Worm (Caenorhabditis elegans) whole organism, L3 larva: ENCODE measurements around the gene hen-1.

ENCODE experiments used
- ZK546.5 ChIP-seq: sonication (generic microtip); optimal IDR thresholded peaks from 2 replicates; lab custom pipeline; 2017; ENCODE audit warnings: missing biosample characterization, missing genetic modification characterization
- aly-2 ChIP-seq: fragments of 150-350 bp; optimal IDR thresholded peaks from 2 replicates; lab custom pipeline; 2014; ENCODE audit warnings: missing biosample characterization, missing genetic modification characterization
- ama-1 ChIP-seq: fragments of 150-350 bp; optimal IDR thresholded peaks from 2 replicates; lab custom pipeline; 2018
- ceh-28 ChIP-seq: fragments of 150-350 bp; optimal IDR thresholded peaks from 2 replicates; lab custom pipeline; 2014; ENCODE audit warnings: missing biosample characterization, missing genetic modification reagents, missing genetic modification characterization
- ceh-82 ChIP-seq: fragments of 150-350 bp; optimal IDR thresholded peaks from 2 replicates; lab custom pipeline; 2014; ENCODE audit warnings: missing biosample characterization, missing genetic modification characterization
- ceh-9 ChIP-seq: sonication (generic microtip); optimal IDR thresholded peaks from 2 replicates; lab custom pipeline; 2018; ENCODE audit warnings: missing biosample characterization, missing genetic modification characterization
- daf-12 ChIP-seq: fragments of 150-350 bp; optimal IDR thresholded peaks from 2 replicates; lab custom pipeline; 2014; ENCODE audit warnings: missing biosample characterization, missing genetic modification reagents, missing genetic modification characterization
- egl-27 ChIP-seq: sonication (generic microtip); optimal IDR thresholded peaks from 4 replicates; lab custom pipeline; 2017; ENCODE audit warnings: missing biosample characterization, missing genetic modification reagents, missing genetic modification characterization
- elt-1 ChIP-seq: fragments of 150-350 bp; optimal IDR thresholded peaks from 2 replicates; lab custom pipeline; 2014; ENCODE audit warnings: missing biosample characterization, missing genetic modification characterization
- elt-2 ChIP-seq: sonication (generic microtip); optimal IDR thresholded peaks from 2 replicates; lab custom pipeline; 2016; ENCODE audit warnings: missing genetic modification reagents, mild to moderate bottlenecking, missing genetic modification characterization, missing compliant biosample characterization
- elt-3 ChIP-seq, 3 experiments: fragments of 150-350 bp in 1 of 3; sonication (generic microtip) in 2 of 3; optimal IDR thresholded peaks; 2 replicates in 2 of 3; 4 replicates in 1 of 3; lab custom pipeline; 2014 to 2017; ENCODE audit warnings: missing biosample characterization in 3 of 3, missing genetic modification characterization in 3 of 3
- eor-1 ChIP-seq, 2 experiments: fragments of 150-350 bp; optimal IDR thresholded peaks; 2 replicates each; lab custom pipeline; 2014 to 2018; ENCODE audit warnings: missing biosample characterization in 2 of 2, missing genetic modification characterization in 2 of 2
- fkh-2 ChIP-seq: fragments of 150-350 bp; optimal IDR thresholded peaks from 2 replicates; lab custom pipeline; 2014; ENCODE audit warnings: missing biosample characterization, missing genetic modification reagents, missing genetic modification characterization
- lin-15B ChIP-seq: fragments of 150-350 bp; optimal IDR thresholded peaks from 2 replicates; lab custom pipeline; 2014; ENCODE audit warnings: missing biosample characterization, missing genetic modification characterization
- lin-39 ChIP-seq: fragments of 150-350 bp; optimal IDR thresholded peaks from 2 replicates; lab custom pipeline; 2018; ENCODE audit warnings: missing biosample characterization, missing genetic modification reagents, missing genetic modification characterization
- mdl-1 ChIP-seq: fragments of 150-350 bp; optimal IDR thresholded peaks from 2 replicates; lab custom pipeline; 2014; ENCODE audit warnings: missing biosample characterization, missing genetic modification characterization
- mml-1 ChIP-seq: fragments of 150-350 bp; sonication (generic microtip); optimal IDR thresholded peaks from 3 replicates; lab custom pipeline; 2014; ENCODE audit warnings: missing biosample characterization, missing genetic modification characterization
- nfya-1 ChIP-seq: sonication (generic microtip); optimal IDR thresholded peaks from 2 replicates; lab custom pipeline; 2017; ENCODE audit warnings: missing genetic modification characterization, mild to moderate bottlenecking, missing compliant biosample characterization, antibody characterized with exemption, moderate library complexity; ENCODE audit not compliant: insufficient read depth
- nhr-11 ChIP-seq: fragments of 150-350 bp; optimal IDR thresholded peaks from 2 replicates; lab custom pipeline; 2014; ENCODE audit warnings: missing biosample characterization, missing genetic modification characterization
- nhr-12 ChIP-seq: fragments of 150-350 bp; optimal IDR thresholded peaks from 2 replicates; lab custom pipeline; 2014; ENCODE audit warnings: missing biosample characterization, missing genetic modification characterization
- nhr-23 ChIP-seq: fragments of 150-350 bp; optimal IDR thresholded peaks from 2 replicates; lab custom pipeline; 2014; ENCODE audit warnings: missing biosample characterization, missing genetic modification reagents, missing genetic modification characterization
- nhr-237 ChIP-seq: fragments of 150-350 bp; optimal IDR thresholded peaks from 2 replicates; lab custom pipeline; 2014; ENCODE audit warnings: missing biosample characterization, missing genetic modification characterization
- nhr-25 ChIP-seq: sonication (generic microtip); optimal IDR thresholded peaks from 2 replicates; lab custom pipeline; 2017; ENCODE audit warnings: missing biosample characterization, missing genetic modification characterization
- nhr-28 ChIP-seq: fragments of 150-350 bp; optimal IDR thresholded peaks from 2 replicates; lab custom pipeline; 2014; ENCODE audit warnings: missing biosample characterization, missing genetic modification characterization
- nhr-43 ChIP-seq: sonication (generic microtip); optimal IDR thresholded peaks from 2 replicates; lab custom pipeline; 2016; ENCODE audit warnings: mild to moderate bottlenecking, missing genetic modification characterization, missing compliant biosample characterization; ENCODE audit not compliant: poor library complexity, severe bottlenecking
- nhr-67 ChIP-seq: fragments of 150-350 bp; optimal IDR thresholded peaks from 2 replicates; lab custom pipeline; 2014; ENCODE audit warnings: missing biosample characterization, missing genetic modification characterization
- nhr-76 ChIP-seq: fragments of 150-350 bp; sonication (generic microtip); optimal IDR thresholded peaks from 5 replicates; lab custom pipeline; 2014; ENCODE audit warnings: missing biosample characterization, missing genetic modification characterization
- nhr-77 ChIP-seq: fragments of 150-350 bp; optimal IDR thresholded peaks from 2 replicates; lab custom pipeline; 2014; ENCODE audit warnings: missing biosample characterization, missing genetic modification characterization
- pha-4 ChIP-seq: fragments of 150-350 bp; optimal IDR thresholded peaks from 2 replicates; lab custom pipeline; 2014; ENCODE audit warnings: missing biosample characterization, missing genetic modification reagents, missing genetic modification characterization
- pqm-1 ChIP-seq: fragments of 150-350 bp; optimal IDR thresholded peaks from 2 replicates; lab custom pipeline; 2017; ENCODE audit warnings: missing biosample characterization, missing genetic modification characterization, inconsistent platforms
- sea-2 ChIP-seq: fragments of 150-350 bp; sonication (generic microtip); optimal IDR thresholded peaks from 4 replicates; lab custom pipeline; 2014; ENCODE audit warnings: missing biosample characterization, missing genetic modification reagents, missing genetic modification characterization
- tbx-2 ChIP-seq: sonication (generic microtip); optimal IDR thresholded peaks from 2 replicates; lab custom pipeline; 2016; ENCODE audit warnings: mild to moderate bottlenecking, missing genetic modification characterization, missing compliant biosample characterization
- unc-39 ChIP-seq: sonication (generic microtip); optimal IDR thresholded peaks from 4 replicates; lab custom pipeline; 2017; ENCODE audit warnings: missing biosample characterization, missing genetic modification characterization
- unc-62 ChIP-seq: fragments of 150-350 bp; sonication (generic microtip); optimal IDR thresholded peaks from 4 replicates; lab custom pipeline; 2014; ENCODE audit warnings: missing biosample characterization, missing genetic modification reagents, missing genetic modification characterization
- zag-1 ChIP-seq: fragments of 150-350 bp; optimal IDR thresholded peaks from 2 replicates; lab custom pipeline; 2014; ENCODE audit warnings: missing biosample characterization, missing genetic modification characterization
- ztf-11 ChIP-seq: fragments of 150-350 bp; optimal IDR thresholded peaks from 2 replicates; lab custom pipeline; 2014; ENCODE audit warnings: missing biosample characterization, missing genetic modification characterization
- ztf-4 ChIP-seq: fragments of 150-350 bp; optimal IDR thresholded peaks from 2 replicates; lab custom pipeline; 2014; ENCODE audit warnings: missing biosample characterization, missing genetic modification characterization

The hen-1 gene

DNA sequence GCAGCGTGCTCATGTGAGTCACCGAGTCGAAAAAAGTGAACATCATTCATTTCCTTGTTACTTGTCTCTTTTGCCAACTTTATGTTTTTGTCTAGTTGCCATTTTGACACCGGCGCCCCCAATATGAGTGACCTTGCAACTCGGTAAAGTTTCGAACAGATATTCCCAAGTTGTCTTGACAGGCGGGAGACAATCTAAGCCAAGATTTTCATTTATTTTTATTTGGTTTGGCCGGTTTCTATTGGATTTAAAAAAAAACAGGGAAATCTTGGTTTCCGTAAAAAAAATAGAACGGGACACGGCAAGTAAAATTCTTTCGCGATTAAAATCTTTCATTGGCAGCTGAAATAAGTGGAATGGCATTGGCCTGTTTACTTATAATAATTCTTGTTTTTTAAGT, 14.4 kb upstream of the hen-1 start:
- TF ChIP-seq mml-1 (tag; lab: Kevin White, UChicago) (no peak), ceh-9 (tag; lab: Kevin White, UChicago) (no peak), nhr-67 (tag; lab: Kevin White, UChicago) (no peak), tbx-2 (tag; lab: Kevin White, UChicago) (no peak), nhr-77 (no peak), elt-3 (tag; optimal IDR thresholded peaks at IDR 0.05; lab: Kevin White, UChicago) (no peak), unc-39 (tag; lab: Kevin White, UChicago) (no peak), mdl-1 (tag; lab: Kevin White, UChicago) (no peak), pqm-1 (no peak), nfya-1 (tag; lab: Kevin White, UChicago) (no peak)

ce11 chrX:7129460-7129859, 12.7 kb upstream of the hen-1 start:
- TF ChIP-seq elt-2 (tag; lab: Kevin White, UChicago) (peak; percentile 17), mml-1 (tag; lab: Kevin White, UChicago) (no peak), nhr-23 (peak; percentile 22), daf-12 (no peak), unc-62 (GFP tag; lab: Kevin White, UChicago) (no peak), pha-4 (tag; lab: Kevin White, UChicago) (peak; percentile 72), sea-2 (GFP tag; lab: Kevin White, UChicago) (no peak), ceh-28 (tag; lab: Kevin White, UChicago) (no peak), nhr-67 (tag; lab: Kevin White, UChicago) (no peak), elt-1 (tag; lab: Kevin White, UChicago) (peak; percentile 17), mdl-1 (tag; lab: Kevin White, UChicago) (peak; percentile 36), nhr-25 (tag; lab: Kevin White, UChicago) (peak; percentile 34)
- TF ChIP-seq, all 47 proteins: peak for 6

DNA sequence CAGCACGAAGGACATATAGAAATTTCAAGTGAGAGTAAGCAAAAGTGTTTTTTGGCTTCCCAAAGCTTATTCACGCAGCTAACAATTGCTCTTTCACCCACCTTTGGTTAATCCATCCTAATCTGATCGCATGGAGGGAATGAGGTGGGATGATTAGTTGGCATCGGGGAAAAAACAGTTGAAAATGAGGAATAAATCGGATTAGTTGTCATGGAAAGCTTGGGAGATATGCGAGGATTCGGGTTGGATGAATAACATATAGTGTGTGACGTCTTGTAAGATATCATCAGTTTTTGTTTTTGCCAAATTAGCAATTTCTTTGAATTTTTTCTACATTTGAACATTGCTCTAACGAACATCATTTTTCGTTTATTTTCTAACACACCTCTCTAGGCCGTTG, 11.8 kb upstream of the hen-1 start:
- no peak for TF ChIP-seq fkh-2 (tag; lab: Kevin White, UChicago)
- no peak for TF ChIP-seq eor-1 (tag; optimal IDR thresholded peaks at IDR 0.05; lab: Kevin White, UChicago)
- TF ChIP-seq nhr-43 (tag; lab: Kevin White, UChicago) = no peak
- no peak for TF ChIP-seq elt-1 (tag; lab: Kevin White, UChicago)
- TF ChIP-seq lin-15B (tag; lab: Kevin White, UChicago) = no peak
- TF ChIP-seq nhr-23 = no peak
- TF ChIP-seq elt-3 (tag; optimal IDR thresholded peaks at IDR 0.05; lab: Kevin White, UChicago) = no peak
- TF ChIP-seq ZK546.5 (tag; lab: Kevin White, UChicago) = no peak
- no peak for TF ChIP-seq ztf-11
- no peak for TF ChIP-seq ceh-82 (tag; lab: Kevin White, UChicago)
- no peak for TF ChIP-seq sea-2 (GFP tag; lab: Kevin White, UChicago)
- no peak for TF ChIP-seq nhr-28 (tag; lab: Kevin White, UChicago)
- TF ChIP-seq ztf-4 (tag; lab: Kevin White, UChicago) = no peak

DNA sequence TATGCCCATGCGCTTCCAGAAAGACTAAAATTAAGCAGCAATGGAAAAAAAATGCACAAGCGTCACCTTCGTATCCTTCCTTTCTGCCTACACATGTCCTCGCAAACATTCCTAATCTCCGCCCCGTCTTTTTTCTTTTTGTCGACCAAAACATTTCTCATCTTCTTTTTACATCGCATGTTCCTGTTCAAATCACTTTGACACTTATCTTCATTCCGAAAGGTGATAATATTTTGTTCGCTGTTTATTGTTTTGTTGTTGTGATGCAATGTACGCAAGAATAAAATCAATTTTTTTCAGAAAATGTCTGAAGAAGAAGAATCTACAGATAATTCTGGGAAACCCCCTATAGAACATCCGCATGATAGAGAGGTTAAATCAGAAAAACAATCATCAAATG, 9.6 kb upstream of the hen-1 start, which contains the start of gene ist-1:
Gene ist-1, plus strand, starts transcription at position 301 of the 400 bp plus-strand sequence.
- no peak for TF ChIP-seq nhr-12 (tag; lab: Kevin White, UChicago)
- no peak for TF ChIP-seq ceh-28 (tag; lab: Kevin White, UChicago)
- TF ChIP-seq ama-1 = no peak
- no peak for TF ChIP-seq fkh-2 (tag; lab: Kevin White, UChicago)
- TF ChIP-seq zag-1 (tag; lab: Kevin White, UChicago) = no peak
- no peak for TF ChIP-seq nhr-11 (tag; lab: Kevin White, UChicago)
- TF ChIP-seq ZK546.5 (tag; lab: Kevin White, UChicago) = no peak
- no peak for TF ChIP-seq lin-39 (tag; lab: Kevin White, UChicago)
- no peak for TF ChIP-seq ztf-4 (tag; lab: Kevin White, UChicago)

- TF ChIP-seq aly-2 (tag; lab: Kevin White, UChicago) = no peak
- TF ChIP-seq elt-2 (tag; lab: Kevin White, UChicago) = peak; percentile 63
- no peak for TF ChIP-seq nhr-76
- TF ChIP-seq nhr-28 (tag; lab: Kevin White, UChicago) = no peak
- TF ChIP-seq nhr-237 = no peak
- TF ChIP-seq ztf-4 (tag; lab: Kevin White, UChicago) = no peak
- no peak for TF ChIP-seq egl-27 (tag; lab: Kevin White, UChicago)
- no peak for TF ChIP-seq lin-15B (tag; lab: Kevin White, UChicago)
Observed at ce11 chrX:7125178-7125577, 8.4 kb upstream of the hen-1 start.
